Worm (Caenorhabditis elegans): ENCODE measurements around the gene hif-1.

Gene hif-1

DNA sequence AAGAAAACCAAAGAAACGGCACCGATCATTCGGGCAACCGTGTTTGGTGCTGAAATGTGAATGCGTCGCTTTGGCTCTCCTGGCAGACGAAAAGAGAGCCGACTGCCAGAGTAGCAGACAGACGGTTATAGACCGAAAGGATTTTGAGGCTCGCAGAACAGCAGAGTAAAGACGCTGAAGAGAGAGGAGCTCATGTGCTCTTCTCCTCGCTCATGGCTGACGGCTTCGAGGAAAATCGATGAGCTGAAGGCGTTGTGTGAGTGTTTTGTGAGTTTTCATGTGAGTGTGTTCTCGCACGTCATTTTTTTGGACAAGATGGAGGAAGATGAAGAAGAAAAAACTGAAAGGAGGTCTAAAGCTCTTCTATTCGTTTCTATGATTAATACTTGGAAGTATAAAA, 48.6 kb downstream of the hif-1 start, which contains the start of gene sbt-1:
Gene sbt-1 (minus strand): TSS at position 62 of the 400 bp plus-strand sequence.
- TF ChIP-seq lim-6 (tag; optimal IDR thresholded peaks at IDR 0.05), result no peak
- TF ChIP-seq tbx-2 (tag; optimal IDR thresholded peaks at IDR 0.05), result peak; percentile 30
- TF ChIP-seq ets-4 (tag; optimal IDR thresholded peaks at IDR 0.05), result no peak
- no peak for TF ChIP-seq hlh-13 (GFP tag; optimal IDR thresholded peaks at IDR 0.05)
- TF ChIP-seq mec-3 (tag; optimal IDR thresholded peaks at IDR 0.05; ENCODE audit: borderline replicate concordance), result no peak
- no peak for TF ChIP-seq ref-2 (tag; optimal IDR thresholded peaks at IDR 0.05)
- peak; percentile 7 for TF ChIP-seq ceh-18 (tag; optimal IDR thresholded peaks at IDR 0.05)
- no peak for TF ChIP-seq unc-86 (tag; optimal IDR thresholded peaks at IDR 0.05)
- peak; percentile 96 for TF ChIP-seq ceh-48 (tag; optimal IDR thresholded peaks at IDR 0.05)
- peak; percentile 68 for TF ChIP-seq unc-55 (GFP tag; optimal IDR thresholded peaks at IDR 0.05)
- no peak for TF ChIP-seq ama-1 (optimal IDR thresholded peaks at IDR 0.05)
- TF ChIP-seq hlh-30 (tag; optimal IDR thresholded peaks at IDR 0.05; ENCODE audit: insufficient read depth), result peak; percentile 63
- TF ChIP-seq Y22D7AL.16 (tag; optimal IDR thresholded peaks at IDR 0.05), result no peak
- peak; percentile 56 for TF ChIP-seq unc-42 (tag; optimal IDR thresholded peaks at IDR 0.05)
- TF ChIP-seq ceh-31 (tag; optimal IDR thresholded peaks at IDR 0.05), result peak; percentile 69
- TF ChIP-seq nfya-1 (tag; optimal IDR thresholded peaks at IDR 0.05), result peak; percentile 68
- TF ChIP-seq C08G9.2 (tag; optimal IDR thresholded peaks at IDR 0.05), result no peak

DNA sequence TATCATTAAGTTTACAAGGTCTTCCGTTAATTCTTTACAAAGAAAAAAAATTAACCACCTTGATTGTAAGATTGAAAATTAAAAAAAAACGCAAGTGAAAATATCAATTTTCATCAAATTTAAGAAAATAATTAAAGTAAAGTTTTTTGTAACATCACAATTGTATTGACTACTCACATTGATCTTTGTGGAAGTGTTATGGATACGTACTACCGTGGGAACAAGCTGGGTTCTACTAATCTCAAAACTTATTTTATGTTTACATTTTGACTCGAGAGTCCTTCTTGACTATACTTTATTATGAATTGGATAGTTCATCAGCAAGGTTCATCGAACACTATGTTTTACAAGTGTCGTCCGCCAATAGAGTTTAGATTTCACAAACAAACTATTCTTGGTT, 49.3 kb downstream of the hif-1 start, which contains the start of gene num-1:
Gene num-1 (plus strand): TSS at position 301 of the 400 bp plus-strand sequence.
- TF ChIP-seq sox-4 (tag; optimal IDR thresholded peaks at IDR 0.05) (no peak), ets-4 (tag; optimal IDR thresholded peaks at IDR 0.05) (no peak), tbx-7 (tag; optimal IDR thresholded peaks at IDR 0.05) (no peak), syd-9 (tag; optimal IDR thresholded peaks at IDR 0.05) (no peak), pros-1 (tag; optimal IDR thresholded peaks at IDR 0.05) (no peak), ceh-34 (tag; optimal IDR thresholded peaks at IDR 0.05) (no peak), sdc-2 (tag; optimal IDR thresholded peaks at IDR 0.05) (no peak), hlh-6 (tag; optimal IDR thresholded peaks at IDR 0.05) (no peak), Y22D7AL.16 (tag; optimal IDR thresholded peaks at IDR 0.05) (no peak), unc-3 (GFP tag; conservative IDR thresholded peaks at IDR 0.05) (no peak), unc-3 (tag; optimal IDR thresholded peaks at IDR 0.05) (no peak)

DNA sequence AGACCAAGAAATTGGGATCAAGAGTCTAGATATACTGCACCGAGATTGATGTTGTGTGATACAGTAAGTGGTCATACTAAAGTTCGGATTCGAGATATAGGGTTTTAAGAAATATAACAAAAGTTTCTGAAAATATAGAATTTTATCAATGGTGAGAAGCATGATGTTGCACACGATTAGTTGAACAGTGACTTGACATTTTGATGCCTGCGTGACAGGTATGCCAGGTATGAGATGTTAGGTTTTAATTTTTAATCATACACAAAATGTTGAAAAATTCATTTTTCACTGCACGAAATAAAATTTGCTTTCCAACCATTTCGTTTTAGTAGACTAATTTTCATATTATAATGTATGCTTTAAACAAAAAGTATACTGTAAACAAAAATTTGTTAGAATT, 50.2 kb downstream of the hif-1 start:
- TF ChIP-seq hlh-8 (tag; optimal IDR thresholded peaks at IDR 0.05), result no peak
- no peak for TF ChIP-seq pat-9 (tag; optimal IDR thresholded peaks at IDR 0.05)
- no peak for TF ChIP-seq tbx-2 (tag; optimal IDR thresholded peaks at IDR 0.05)
- TF ChIP-seq fkh-10 (GFP tag; optimal IDR thresholded peaks at IDR 0.05), result no peak
- no peak for TF ChIP-seq elt-2 (tag; optimal IDR thresholded peaks at IDR 0.05)

DNA sequence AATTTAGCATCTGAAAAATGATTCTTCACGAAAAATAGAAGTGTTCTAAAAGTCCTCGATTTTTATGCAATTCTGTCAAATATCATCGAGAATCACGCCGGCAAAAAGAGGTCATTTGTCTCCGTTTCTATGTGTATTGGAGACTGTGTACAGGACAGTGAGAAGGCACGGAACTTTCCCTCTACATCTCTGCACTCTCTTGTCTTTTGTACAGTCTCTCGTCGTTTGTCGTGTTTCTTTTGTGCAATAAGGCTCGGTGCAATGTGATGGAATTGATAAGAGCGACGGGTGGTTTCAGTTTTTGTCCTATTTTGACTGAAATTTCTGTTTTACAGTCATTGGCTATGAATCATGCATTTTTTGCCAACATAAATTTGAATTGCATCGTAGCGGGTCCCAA, 51.7 kb downstream of the hif-1 start:
- peak; percentile 18 for TF ChIP-seq elt-2 (tag; optimal IDR thresholded peaks at IDR 0.05)
- no peak for TF ChIP-seq unc-55 (GFP tag; optimal IDR thresholded peaks at IDR 0.05)
- no peak for TF ChIP-seq nhr-232 (tag; optimal IDR thresholded peaks at IDR 0.05)

DNA sequence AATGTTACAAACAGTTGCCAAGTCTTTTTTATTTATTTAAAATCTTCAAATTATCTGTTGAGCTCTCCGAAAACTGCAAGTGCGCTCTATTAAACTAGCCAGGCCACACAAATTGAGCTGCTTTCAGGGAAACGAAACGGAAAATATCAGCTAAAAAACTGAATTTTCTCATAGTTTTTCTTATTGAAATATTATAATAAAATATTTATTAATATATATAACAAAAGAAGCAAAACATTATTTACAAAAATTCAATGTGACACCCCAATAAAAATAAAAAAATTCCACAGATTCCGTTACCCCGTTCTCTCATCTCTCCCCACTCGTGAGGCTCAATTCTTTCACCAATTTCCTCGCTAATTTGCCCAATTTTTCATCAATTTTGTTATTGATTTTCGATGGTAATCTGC, 52.4 kb downstream of the hif-1 start:
- TF ChIP-seq dve-1 (tag; optimal IDR thresholded peaks at IDR 0.05) (no peak), ceh-24 (tag; optimal IDR thresholded peaks at IDR 0.05) (no peak), pag-3 (tag; optimal IDR thresholded peaks at IDR 0.05; ENCODE audit: borderline replicate concordance) (no peak), pha-2 (tag; optimal IDR thresholded peaks at IDR 0.05) (peak; percentile 75), ceh-30 (tag; optimal IDR thresholded peaks at IDR 0.05) (no peak), ama-1 (optimal IDR thresholded peaks at IDR 0.05) (no peak), eyg-1 (tag; optimal IDR thresholded peaks at IDR 0.05) (no peak), hlh-6 (tag; optimal IDR thresholded peaks at IDR 0.05) (no peak), fkh-6 (tag; optimal IDR thresholded peaks at IDR 0.05) (peak; percentile 15), ztf-16 (tag; optimal IDR thresholded peaks at IDR 0.05) (no peak), che-1 (tag; optimal IDR thresholded peaks at IDR 0.05) (no peak), ttx-3 (tag; optimal IDR thresholded peaks at IDR 0.05) (peak; percentile 61), tbx-7 (tag; optimal IDR thresholded peaks at IDR 0.05) (peak; percentile 23), lin-11 (tag; optimal IDR thresholded peaks at IDR 0.05) (no peak), zip-5 (tag; optimal IDR thresholded peaks at IDR 0.05) (peak; percentile 87), pax-1 (tag; optimal IDR thresholded peaks at IDR 0.05) (no peak), ceh-48 (tag; optimal IDR thresholded peaks at IDR 0.05) (peak; percentile 64), pat-9 (tag; optimal IDR thresholded peaks at IDR 0.05) (no peak), madf-2 (tag; optimal IDR thresholded peaks at IDR 0.05) (no peak), odd-2 (tag; optimal IDR thresholded peaks at IDR 0.05) (no peak), rnt-1 (tag; optimal IDR thresholded peaks at IDR 0.05) (no peak), C08G9.2 (tag; optimal IDR thresholded peaks at IDR 0.05) (peak; percentile 11)

Data from whole organism, late embryonic.